Fruit fly (Drosophila melanogaster): ENCODE measurements around the gene Tak1.

The Tak1 gene

DNA sequence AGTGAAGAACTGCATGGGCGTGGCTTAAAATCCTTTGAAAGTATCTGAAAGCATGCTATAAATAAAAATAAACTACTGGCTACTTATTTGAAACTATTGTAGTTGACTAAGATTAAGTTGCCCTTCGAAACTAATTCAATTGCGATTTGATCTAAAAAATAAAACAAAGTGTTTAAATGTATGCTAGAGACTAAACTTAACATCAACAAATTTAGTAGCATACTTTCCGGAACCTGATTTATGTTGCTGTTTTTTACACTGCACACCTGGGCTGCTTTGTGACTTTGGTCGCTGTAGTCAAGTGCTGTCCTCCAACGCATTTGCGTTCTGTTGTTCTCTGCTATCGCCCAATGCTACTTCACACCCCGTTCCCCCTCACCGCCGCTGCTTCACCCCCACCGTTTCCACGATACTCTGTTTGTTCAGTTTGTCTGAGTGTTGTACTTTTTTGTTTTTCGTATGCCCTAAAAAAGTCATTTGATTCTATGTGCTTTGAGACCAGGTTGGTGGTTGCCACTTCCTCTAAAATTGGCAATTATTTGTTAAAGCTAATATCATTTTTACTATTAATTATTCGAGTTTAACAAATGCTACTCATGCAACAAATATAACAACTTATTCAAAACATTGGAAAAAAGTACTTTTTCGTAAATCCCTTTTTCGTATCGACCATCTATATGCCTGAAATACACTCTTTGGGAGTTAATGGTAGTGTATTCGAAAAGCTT, 21.8 kb downstream of the Tak1 start:
- TF ChIP-seq dac (GFP tag; optimal IDR thresholded peaks at IDR 0.05) (no peak), CG6808 (GFP tag; optimal IDR thresholded peaks at IDR 0.05) (peak; percentile 9), CG6792 (GFP tag; optimal IDR thresholded peaks at IDR 0.05) (peak; percentile 37), achi (GFP tag; optimal IDR thresholded peaks at IDR 0.05) (peak; percentile 41), Sox15 (GFP tag; optimal IDR thresholded peaks at IDR 0.05) (peak; percentile 26), CG11762 (GFP tag; optimal IDR thresholded peaks at IDR 0.05; ENCODE audit: insufficient read depth) (no peak), CG32006 (GFP tag; optimal IDR thresholded peaks at IDR 0.05) (peak; percentile 68), Eip93F (GFP tag; optimal IDR thresholded peaks at IDR 0.05) (no peak), esn (GFP tag; optimal IDR thresholded peaks at IDR 0.05) (peak; percentile 66), Ets21C (GFP tag; optimal IDR thresholded peaks at IDR 0.05) (peak; percentile 21), lz (GFP tag; optimal IDR thresholded peaks at IDR 0.05) (peak; percentile 61), CG3032 (tag; optimal IDR thresholded peaks at IDR 0.05) (peak; percentile 31), CG15336 (GFP tag; IDR thresholded peaks at IDR 0.05) (peak; percentile 25; the same call in 1 of the 2 replicates), Gug (GFP tag; IDR thresholded peaks at IDR 0.05) (0 out of 2 replicates have a peak, but pooled peaks have one; percentile 17), CG6276 (GFP tag; optimal IDR thresholded peaks at IDR 0.05) (peak; percentile 18), topi (GFP tag; optimal IDR thresholded peaks at IDR 0.05) (peak; percentile 62), CG9139 (GFP tag; optimal IDR thresholded peaks at IDR 0.05) (peak; percentile 20), CG7368 (GFP tag; optimal IDR thresholded peaks at IDR 0.05) (no peak), salr (GFP tag; optimal IDR thresholded peaks at IDR 0.05) (peak in 1 of 2 experiments; percentile 48), Ets96B (tag; optimal IDR thresholded peaks at IDR 0.05) (peak; percentile 62), dsx (GFP tag; optimal IDR thresholded peaks at IDR 0.05; ENCODE audit: poor library complexity, severe bottlenecking) (peak; percentile 10), CG4318 (GFP tag; optimal IDR thresholded peaks at IDR 0.05) (no peak), CG31627 (GFP tag; optimal IDR thresholded peaks at IDR 0.05) (peak; percentile 43), fd85E (GFP tag; optimal IDR thresholded peaks at IDR 0.05) (no peak), pdm3 (GFP tag; optimal IDR thresholded peaks at IDR 0.05) (peak; percentile 50), OdsH (GFP tag; optimal IDR thresholded peaks at IDR 0.05) (peak; percentile 31), cyc (GFP tag; optimal IDR thresholded peaks at IDR 0.05) (peak; percentile 34), Lpt (GFP tag; optimal IDR thresholded peaks at IDR 0.05) (no peak), Blimp-1 (GFP tag; optimal IDR thresholded peaks at IDR 0.05) (peak; percentile 29), CG10631 (GFP tag; optimal IDR thresholded peaks at IDR 0.05) (peak; percentile 50), net (GFP tag; optimal IDR thresholded peaks at IDR 0.05) (peak; percentile 2), Smox (GFP tag; optimal IDR thresholded peaks at IDR 0.05) (peak; percentile 49), fkh (GFP tag; optimal IDR thresholded peaks at IDR 0.05) (peak; percentile 86), acj6 (GFP tag; optimal IDR thresholded peaks at IDR 0.05) (peak; percentile 27), Hr39 (GFP tag; optimal IDR thresholded peaks at IDR 0.05) (peak; percentile 48), svp (GFP tag) (no peak), CG8319 (GFP tag; optimal IDR thresholded peaks at IDR 0.05) (no peak), CG3919 (GFP tag; optimal IDR thresholded peaks at IDR 0.05) (no peak), Sox102F (GFP tag; optimal IDR thresholded peaks at IDR 0.05) (peak; percentile 57), Hr38 (GFP tag; optimal IDR thresholded peaks at IDR 0.05) (no peak), CG8632 (GFP tag; optimal IDR thresholded peaks at IDR 0.05) (peak; percentile 23), CG10669 (GFP tag; optimal IDR thresholded peaks at IDR 0.05) (peak; percentile 59), CG6163 (GFP tag; IDR thresholded peaks at IDR 0.05) (no peak), CG16779 (tag; optimal IDR thresholded peaks at IDR 0.05) (peak; percentile 13), Hr4 (GFP tag; optimal IDR thresholded peaks at IDR 0.05) (peak; percentile 56), spab (GFP tag; optimal IDR thresholded peaks at IDR 0.05) (peak; percentile 39), Eip75B (GFP tag; optimal IDR thresholded peaks at IDR 0.05) (peak; percentile 37), CG34406 (GFP tag; optimal IDR thresholded peaks at IDR 0.05) (peak; percentile 51), Sox14 (GFP tag; optimal IDR thresholded peaks at IDR 0.05) (peak; percentile 58), Met (GFP tag; optimal IDR thresholded peaks at IDR 0.05) (peak; percentile 68)
